Fruit fly (Drosophila melanogaster) whole organism, pupa: ENCODE results near the gene Nha2.

Experiments
- CG10348 ChIP-seq: fragments of 200-800 bp; sonication (Bioruptor generic); IDR thresholded peaks from 2 replicates; pipeline ENCODE4 v1.3.6; 2022; ENCODE audit warnings: missing biosample characterization, missing genetic modification characterization
- CG14655 ChIP-seq: fragments of 200-800 bp; sonication (Bioruptor generic); optimal IDR thresholded peaks from 3 replicates; lab custom pipeline; 2017; ENCODE audit warnings: mild to moderate bottlenecking, missing biosample characterization, missing genetic modification reagents, missing genetic modification characterization
- CG32121 ChIP-seq: fragments of 200-800 bp; sonication (Bioruptor generic); IDR thresholded peaks from 2 replicates; pipeline ENCODE4 v1.3.6; 2022; ENCODE audit warnings: missing biosample characterization, missing genetic modification characterization
- CG4496 ChIP-seq: fragments of 200-800 bp; sonication (Bioruptor generic); IDR thresholded peaks from 3 replicates; pipeline ENCODE4 v1.3.6; 2022; ENCODE audit warnings: missing biosample characterization, missing genetic modification characterization
- CG9948 ChIP-seq: fragments of 200-800 bp; sonication (Bioruptor generic); optimal IDR thresholded peaks from 2 replicates; lab custom pipeline; 2018; ENCODE audit warnings: missing biosample characterization, mild to moderate bottlenecking, missing genetic modification characterization, moderate library complexity
- D1 ChIP-seq: fragments of 200-800 bp; sonication (Bioruptor generic); optimal IDR thresholded peaks from 2 replicates; lab custom pipeline; 2018; ENCODE audit warnings: missing biosample characterization, mild to moderate bottlenecking, missing genetic modification characterization, moderate library complexity
- Ets98B ChIP-seq: fragments of 200-800 bp; sonication (Bioruptor generic); IDR thresholded peaks from 2 replicates; pipeline ENCODE4 v1.3.6; 2022; ENCODE audit warnings: missing biosample characterization, missing genetic modification characterization
- Pif1A ChIP-seq: fragments of 200-800 bp; sonication (Bioruptor generic); optimal IDR thresholded peaks from 3 replicates; lab custom pipeline; 2016; ENCODE audit warnings: missing biosample characterization, missing genetic modification characterization
- Pif1B ChIP-seq: fragments of 200-800 bp; sonication (Bioruptor generic); optimal IDR thresholded peaks from 3 replicates; lab custom pipeline; 2016; ENCODE audit warnings: missing biosample characterization, missing genetic modification characterization
- fd96Ca ChIP-seq: fragments of 200-800 bp; sonication (Bioruptor generic); IDR thresholded peaks from 3 replicates; pipeline ENCODE4 v1.3.6; 2022; ENCODE audit warnings: missing biosample characterization, missing genetic modification characterization
- gl ChIP-seq: fragments of 200-800 bp; sonication (Bioruptor generic); optimal IDR thresholded peaks from 2 replicates; lab custom pipeline; 2018; ENCODE audit warnings: missing biosample characterization, mild to moderate bottlenecking, missing genetic modification characterization

DNA sequence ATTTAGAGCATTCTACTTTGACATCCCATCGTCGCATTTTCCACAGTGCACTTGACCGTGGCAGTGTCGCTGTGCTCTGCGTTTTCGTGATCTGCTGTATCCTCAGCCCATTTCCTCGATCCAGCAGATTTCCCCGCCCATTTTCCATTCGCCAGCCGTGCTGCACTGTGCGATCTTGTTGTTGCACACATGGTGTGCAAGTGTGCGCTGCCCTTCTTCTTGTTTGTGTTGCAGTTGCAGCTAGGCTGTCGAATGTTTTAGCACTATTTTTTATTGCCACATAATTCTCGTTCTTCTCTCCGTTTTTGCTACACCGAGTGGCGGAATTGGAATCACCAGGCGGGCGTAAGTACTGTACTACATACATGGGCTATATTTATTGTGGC lies 29.1 kb upstream of the Nha2 start:
- TF ChIP-seq D1 (no peak), CG32121 (GFP tag; lab: Robert Waterston, UW) (no peak), CG9948 (no peak), CG14655 (GFP tag; lab: Kevin White, UChicago) (no peak), fd96Ca (GFP tag; lab: Robert Waterston, UW) (no peak), Pif1A (GFP tag; lab: Kevin White, UChicago) (no peak), CG4496 (GFP tag; lab: Robert Waterston, UW) (peak; percentile 9; the same call in 1 of the 3 replicates), Ets98B (GFP tag; lab: Robert Waterston, UW) (no peak), CG10348 (GFP tag; lab: Robert Waterston, UW) (no peak), gl (no peak), Pif1B (no peak)
